Fruit fly (Drosophila melanogaster): Measurements from ENCODE around the gene Eip75B.

Gene Eip75B

DNA sequence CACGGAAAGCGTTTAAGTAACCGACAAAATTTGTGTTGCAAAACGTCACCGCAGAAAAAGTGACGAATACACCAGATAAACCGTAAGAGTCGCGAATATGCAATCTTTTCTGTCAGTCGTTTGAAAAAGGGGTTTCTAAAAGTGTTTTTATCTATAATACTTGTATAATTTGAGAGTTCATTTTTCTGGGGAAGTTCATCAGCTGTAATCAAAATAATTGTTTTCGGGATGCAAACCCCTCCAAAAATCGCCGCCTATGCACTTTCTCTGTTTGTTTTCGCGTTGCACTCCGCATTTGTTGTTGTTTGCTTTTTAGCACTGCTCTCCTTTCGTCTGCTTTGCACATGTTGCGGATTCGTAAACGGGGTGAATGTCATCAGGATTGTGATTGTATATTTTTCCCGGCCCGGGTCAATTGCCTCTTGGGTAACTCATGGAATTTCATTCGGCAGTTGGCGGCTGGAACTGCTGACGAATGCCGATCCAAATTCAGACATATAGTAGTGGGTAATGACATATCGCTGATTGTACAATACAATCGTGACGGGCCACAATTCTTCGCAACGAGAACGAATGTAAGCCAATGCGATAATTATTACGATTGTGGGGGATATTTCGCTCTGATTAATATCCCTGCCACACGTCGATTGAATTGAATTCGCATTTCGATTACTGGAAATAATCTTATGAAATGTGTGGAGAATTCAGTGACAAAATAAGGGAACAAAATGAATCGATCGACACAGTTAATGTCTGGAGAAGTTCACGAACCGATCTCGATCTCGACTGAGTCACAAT is 52.6 kb downstream of the Eip75B start:
- no peak for TF ChIP-seq noc (tag; optimal IDR thresholded peaks at IDR 0.05)

DNA sequence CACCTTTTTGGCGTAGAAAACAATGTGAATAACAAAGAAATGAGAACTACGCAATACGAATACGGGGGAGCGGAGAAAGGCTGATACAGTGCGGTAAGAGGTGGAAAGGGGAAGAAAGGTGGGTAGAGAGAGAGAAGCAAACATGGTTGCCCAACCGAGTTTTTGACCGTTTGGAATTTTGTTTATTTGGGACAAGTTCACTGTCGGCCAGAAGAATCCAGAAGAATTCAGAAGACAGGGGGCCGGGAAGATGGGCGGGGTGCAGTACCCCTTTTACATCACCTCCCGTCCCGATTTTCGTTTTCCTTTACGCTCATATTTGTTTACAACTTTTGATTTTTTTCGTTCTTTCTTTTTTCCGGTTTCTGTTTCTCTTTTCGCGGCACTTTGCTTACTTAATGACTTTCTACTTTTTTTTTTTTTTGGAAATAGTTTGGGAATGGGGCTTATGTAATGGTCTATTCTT is 54.0 kb downstream of the Eip75B start:
- TF ChIP-seq noc (tag; optimal IDR thresholded peaks at IDR 0.05) = no peak

dm6 chr3L:18008747-18009383 is 55.6 kb downstream of the Eip75B start:
- no peak for TF ChIP-seq noc (tag; optimal IDR thresholded peaks at IDR 0.05)

dm6 chr3L:18007413-18008164 is 56.9 kb downstream of the Eip75B start:
- peak; percentile 5 for TF ChIP-seq noc (tag; optimal IDR thresholded peaks at IDR 0.05)

DNA sequence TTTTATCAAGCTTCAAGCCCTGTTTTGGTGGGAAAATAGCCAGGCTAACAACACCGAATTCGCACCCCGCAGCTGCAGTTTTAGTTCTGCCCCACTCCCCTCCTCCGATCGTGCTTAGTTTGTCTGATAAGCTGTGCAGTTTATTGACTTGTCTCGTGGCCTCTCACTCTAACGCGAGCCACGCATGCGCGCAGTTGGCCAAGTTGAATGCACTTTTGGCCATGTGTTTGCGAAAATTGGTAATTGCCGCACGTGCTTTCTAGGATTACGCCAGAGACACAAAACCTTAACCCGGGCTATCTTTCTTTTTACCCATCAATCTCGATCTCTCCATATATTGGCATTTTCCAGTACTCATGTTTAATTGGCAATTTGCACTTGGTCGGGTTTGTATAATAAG is 58.1 kb downstream of the Eip75B start:
- no peak for TF ChIP-seq noc (tag; optimal IDR thresholded peaks at IDR 0.05)

DNA sequence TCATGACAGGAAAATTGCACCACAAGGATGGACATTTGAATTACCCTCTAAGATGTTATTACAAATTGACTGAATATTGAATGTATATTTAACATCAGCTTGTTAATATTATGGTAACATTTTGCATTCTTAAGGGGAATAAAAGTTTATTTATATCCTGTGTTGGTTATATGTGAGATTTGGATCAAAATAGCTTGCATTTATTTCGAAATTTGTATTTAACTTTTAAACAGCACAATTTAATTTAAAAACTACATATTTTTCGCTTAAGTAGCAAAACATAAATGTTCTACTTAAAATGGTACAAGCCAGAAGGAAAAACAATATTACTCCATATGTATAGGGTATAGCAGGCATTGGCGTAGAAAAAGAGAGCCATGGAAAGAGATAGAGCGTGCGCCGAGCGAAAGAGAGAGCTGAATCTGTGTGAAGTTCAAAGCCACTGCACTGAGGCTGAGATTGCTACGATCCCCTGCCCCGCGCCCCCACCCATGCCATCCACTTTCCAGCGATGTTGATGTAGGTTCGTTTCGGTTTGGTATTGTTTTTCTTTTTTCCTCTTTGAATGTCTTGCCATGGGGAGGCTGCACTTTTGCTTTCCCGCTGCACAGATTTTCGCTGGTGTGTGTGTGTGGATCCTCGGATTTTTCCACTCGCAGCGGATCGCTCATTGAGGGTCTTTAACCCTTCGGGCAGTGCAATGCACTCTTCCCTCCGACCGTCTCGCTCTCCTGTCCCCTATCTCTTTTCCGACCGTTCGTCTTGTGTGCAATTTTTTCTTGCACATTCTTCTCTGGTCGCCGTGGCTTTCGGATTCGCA is 59.2 kb downstream of the Eip75B start:
- peak; percentile 68 for TF ChIP-seq noc (tag; optimal IDR thresholded peaks at IDR 0.05)

DNA sequence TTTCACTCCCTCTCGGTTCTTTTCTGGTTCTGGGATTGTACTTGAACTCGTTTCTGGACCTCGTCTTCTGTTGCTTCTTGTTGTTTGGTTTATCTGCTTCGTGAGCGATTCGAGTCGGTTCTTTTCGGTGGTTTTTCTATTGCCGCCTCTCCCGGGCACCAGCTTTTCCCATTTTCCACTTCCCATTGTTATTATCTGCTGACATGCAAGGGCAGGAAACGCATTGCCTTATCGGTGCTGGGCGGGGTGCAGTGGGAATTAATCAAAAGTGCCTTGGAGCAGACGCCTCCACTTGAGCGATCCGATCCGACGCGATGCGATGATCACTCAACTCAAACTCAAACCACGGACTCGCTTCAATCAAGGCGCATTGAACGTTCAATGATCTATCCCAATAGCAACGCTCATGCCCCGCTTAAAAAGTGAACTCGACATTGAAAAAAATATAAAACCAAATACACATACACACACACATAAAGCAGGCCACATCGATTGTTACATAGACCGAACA is 59.9 kb downstream of the Eip75B start:
- no peak for TF ChIP-seq noc (tag; optimal IDR thresholded peaks at IDR 0.05)

- no peak for TF ChIP-seq noc (tag; optimal IDR thresholded peaks at IDR 0.05)
Observed at dm6 chr3L:18003872-18004149, 60.7 kb downstream of the Eip75B start.

DNA sequence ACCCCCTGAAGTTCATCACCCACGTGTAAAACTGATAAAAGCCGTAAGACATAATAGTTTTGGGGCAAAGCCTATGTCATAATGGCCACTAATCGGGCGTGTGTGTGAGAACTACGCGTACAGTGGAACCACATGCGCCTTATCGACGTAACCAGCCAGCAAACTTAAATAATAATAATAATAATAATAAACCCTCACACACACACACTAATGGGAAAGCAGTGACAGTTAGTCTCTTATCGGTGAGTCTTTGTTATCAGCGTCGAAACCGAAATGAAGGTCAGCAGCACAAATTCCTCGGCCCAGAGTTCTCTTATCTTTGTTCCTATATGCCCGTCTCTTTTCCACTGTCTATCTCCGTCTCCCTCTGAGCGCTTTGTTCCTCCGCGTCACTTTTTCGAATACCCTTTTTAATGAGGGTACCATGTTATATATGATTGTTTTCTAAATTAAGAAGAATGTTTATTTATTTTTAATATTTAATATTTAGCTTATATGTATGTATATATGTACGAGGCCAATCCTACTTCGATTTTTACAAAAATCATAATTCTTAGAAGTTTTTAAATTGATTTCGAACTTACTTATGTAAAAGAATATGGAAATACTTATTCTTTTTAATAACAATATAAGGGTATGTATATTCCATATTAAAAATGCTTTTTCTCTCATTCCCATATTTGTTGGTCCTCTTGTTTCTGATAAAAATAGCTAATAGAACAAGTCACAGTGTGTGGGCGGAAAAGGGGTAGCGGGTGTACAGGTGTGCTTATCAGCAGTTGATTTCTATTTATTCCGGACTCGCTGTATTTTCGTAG is 61.2 kb downstream of the Eip75B start:
- peak; percentile 96 for TF ChIP-seq noc (tag; optimal IDR thresholded peaks at IDR 0.05)

DNA sequence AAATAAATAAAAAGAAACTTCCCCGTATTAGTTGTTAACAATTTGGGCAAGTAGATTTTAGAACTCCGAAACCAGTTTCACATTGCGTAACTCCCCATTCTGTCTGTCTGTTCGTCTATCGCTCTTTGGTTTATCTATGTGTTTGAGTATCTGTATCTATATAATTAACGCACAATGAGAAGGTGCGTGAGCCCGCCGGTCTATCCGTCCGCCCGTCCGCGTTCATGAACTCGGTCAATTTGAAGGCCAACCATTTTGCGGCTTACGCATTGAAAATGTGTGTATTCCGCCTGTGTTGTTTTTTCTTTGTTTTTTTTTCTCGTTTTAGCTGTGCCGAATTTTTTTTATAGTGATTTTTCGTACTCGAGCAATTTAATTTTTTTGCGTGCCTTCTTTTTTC is 62.3 kb downstream of the Eip75B start:
- no peak for TF ChIP-seq noc (tag; optimal IDR thresholded peaks at IDR 0.05)

DNA sequence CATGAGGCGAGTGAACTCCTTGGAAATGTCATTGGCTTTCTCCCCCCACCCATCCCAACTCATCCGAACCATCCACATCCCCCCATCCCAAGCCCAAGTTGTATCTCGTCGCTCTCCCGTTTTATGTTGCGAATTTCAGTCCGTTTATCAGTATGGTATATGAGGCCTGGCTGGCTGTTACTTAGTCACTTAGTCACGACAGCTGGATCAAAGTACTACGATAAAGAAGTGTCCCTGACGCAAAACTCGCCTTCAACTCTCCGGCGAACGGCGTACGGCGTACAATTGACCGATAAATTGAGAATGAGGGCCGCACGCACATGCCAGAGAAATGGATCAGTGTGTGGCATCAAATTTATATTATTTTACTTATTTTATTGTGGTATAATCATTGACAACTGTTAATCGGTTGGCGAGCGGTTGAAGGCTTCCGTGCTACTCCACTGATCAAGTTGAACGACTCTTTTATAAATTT is 62.9 kb downstream of the Eip75B start:
- TF ChIP-seq noc (tag; optimal IDR thresholded peaks at IDR 0.05) = no peak

dm6 chr3L:18000943-18001342 is 63.6 kb downstream of the Eip75B start:
- no peak for TF ChIP-seq noc (tag; optimal IDR thresholded peaks at IDR 0.05)

DNA sequence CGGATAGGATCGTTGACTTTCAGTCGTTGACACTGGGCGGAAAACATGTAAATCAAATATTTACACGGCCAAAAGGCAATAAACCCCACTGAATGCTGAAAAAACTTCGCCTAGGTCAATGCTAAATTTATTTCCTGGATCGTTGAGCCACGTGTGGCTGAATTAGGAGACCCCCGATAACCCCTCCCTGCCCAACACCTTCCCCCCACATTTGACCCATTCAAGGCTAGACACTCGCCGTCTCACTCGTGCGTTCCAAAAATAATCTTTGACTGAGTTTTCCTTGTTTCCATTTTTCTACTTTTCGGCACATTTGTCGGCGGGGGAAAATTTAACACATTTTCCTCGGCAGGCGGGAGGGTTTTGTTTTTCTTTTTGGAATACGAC is 64.4 kb downstream of the Eip75B start:
- TF ChIP-seq noc (tag; optimal IDR thresholded peaks at IDR 0.05) = no peak

DNA sequence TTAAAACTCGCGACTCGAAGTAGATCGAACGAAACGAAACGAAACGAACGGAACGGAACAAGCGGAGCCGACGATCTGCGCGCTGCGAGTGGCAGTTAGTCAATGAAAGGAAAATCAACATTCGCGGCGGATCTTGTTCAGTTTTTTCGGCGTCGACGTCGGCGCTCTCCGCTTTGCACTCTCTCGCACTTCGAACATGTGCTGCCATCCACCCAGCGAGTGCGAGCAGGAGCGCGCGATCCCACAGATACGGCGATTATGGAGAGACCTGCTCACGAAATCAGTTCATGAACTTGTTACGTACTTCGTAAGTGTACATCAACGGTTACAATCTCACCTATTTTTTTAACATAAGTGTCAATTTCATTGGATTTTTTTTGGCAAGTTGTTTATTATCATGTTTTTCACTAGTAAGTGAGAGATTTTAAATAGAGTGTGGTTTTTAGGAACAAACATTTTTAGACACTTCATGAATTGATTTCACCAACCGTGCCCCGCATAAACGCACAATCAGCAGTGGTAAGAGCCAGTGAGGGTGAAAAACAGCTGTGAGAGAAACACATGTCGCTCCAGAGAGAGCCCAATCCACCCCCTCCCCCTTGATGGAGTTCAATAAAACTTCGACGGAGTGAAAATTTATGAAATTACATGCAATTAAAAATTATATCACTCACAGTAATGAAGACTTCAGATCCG is 64.9 kb downstream of the Eip75B start:
- TF ChIP-seq noc (tag; optimal IDR thresholded peaks at IDR 0.05) = peak; percentile 98

All from whole organism, larva.